Worm (Caenorhabditis elegans): ENCODE data around the gene T05C12.8.

ce11 chrII:8223422-8223821, 33.1 kb upstream of the T05C12.8 start:
- no peak for TF ChIP-seq aly-2 (tag; optimal IDR thresholded peaks at IDR 0.05)
- TF ChIP-seq nhr-237 (tag; optimal IDR thresholded peaks at IDR 0.05), result no peak
- TF ChIP-seq nhr-77 (tag; optimal IDR thresholded peaks at IDR 0.05), result no peak
- TF ChIP-seq peb-1 (tag; optimal IDR thresholded peaks at IDR 0.05), result no peak
